Fruit fly (Drosophila melanogaster) whole organism, embryonic: Measurements from ENCODE around the gene Cyt-c1L.

ENCODE experiments used
- C15 ChIP-seq: fragments of 200-800 bp; sonication (Bioruptor generic); IDR thresholded peaks from 3 replicates; pipeline ENCODE4 v1.3.6; 2022; ENCODE audit warnings: missing biosample characterization, missing genetic modification characterization
- CG10274 ChIP-seq: fragments of 200-800 bp; sonication (Bioruptor generic); optimal IDR thresholded peaks from 3 replicates; lab custom pipeline; 2017; ENCODE audit warnings: missing biosample characterization, mild to moderate bottlenecking, missing genetic modification characterization
- CG10654 ChIP-seq: fragments of 200-800 bp; sonication (Bioruptor generic); optimal IDR thresholded peaks from 2 replicates; lab custom pipeline; 2016; ENCODE audit warnings: missing biosample characterization, missing genetic modification characterization
- CG10959 ChIP-seq: fragments of 200-800 bp; sonication (Bioruptor generic); IDR thresholded peaks from 2 replicates; pipeline ENCODE4 v1.3.6; 2022; ENCODE audit warnings: missing biosample characterization, missing genetic modification characterization
- CG11696 ChIP-seq: fragments of 200-800 bp; sonication (Bioruptor generic); IDR thresholded peaks from 2 replicates; pipeline ENCODE4 v1.3.6; 2022; ENCODE audit warnings: missing biosample characterization, missing genetic modification characterization
- CG13123 ChIP-seq: fragments of 200-800 bp; sonication (Bioruptor generic); optimal IDR thresholded peaks from 2 replicates; lab custom pipeline; 2016; ENCODE audit warnings: missing biosample characterization, missing genetic modification characterization
- CG14050 ChIP-seq: fragments of 200-800 bp; sonication (Bioruptor generic); IDR thresholded peaks from 3 replicates; pipeline ENCODE4 v1.3.6; 2022; ENCODE audit warnings: missing biosample characterization, missing genetic modification characterization
- CG15269 ChIP-seq: fragments of 200-800 bp; sonication (Bioruptor generic); optimal IDR thresholded peaks from 2 replicates; lab custom pipeline; 2018; ENCODE audit warnings: missing biosample characterization, mild to moderate bottlenecking, missing genetic modification characterization, moderate library complexity
- CG17612 ChIP-seq: fragments of 200-800 bp; sonication (Bioruptor generic); IDR thresholded peaks from 2 replicates; pipeline ENCODE4 v1.3.6; 2022; ENCODE audit warnings: missing biosample characterization, missing genetic modification characterization
- CG17829 ChIP-seq: fragments of 200-800 bp; optimal IDR thresholded peaks from 2 replicates; lab custom pipeline; 2019; ENCODE audit warnings: missing biosample characterization, mild to moderate bottlenecking, missing genetic modification characterization, moderate library complexity
- CG17912 ChIP-seq: fragments of 200-800 bp; sonication (Bioruptor generic); optimal IDR thresholded peaks from 2 replicates; lab custom pipeline; 2018; ENCODE audit warnings: missing biosample characterization, mild to moderate bottlenecking, missing genetic modification characterization
- CG2129 ChIP-seq: fragments of 200-800 bp; sonication (Bioruptor generic); IDR thresholded peaks from 2 replicates; pipeline ENCODE4 v1.3.6; 2022; ENCODE audit warnings: missing biosample characterization, missing genetic modification characterization; ENCODE audit not compliant: partially characterized antibody
- CG43689 ChIP-seq: fragments of 200-800 bp; sonication (Bioruptor generic); IDR thresholded peaks from 2 replicates; pipeline ENCODE4 v1.3.6; 2022; ENCODE audit warnings: missing biosample characterization, missing genetic modification characterization
- CG5245 ChIP-seq: fragments of 200-800 bp; sonication (Bioruptor generic); optimal IDR thresholded peaks from 3 replicates; lab custom pipeline; 2016; ENCODE audit warnings: missing biosample characterization, missing genetic modification characterization
- CG6654 ChIP-seq: fragments of 200-800 bp; sonication (Bioruptor generic); optimal IDR thresholded peaks from 2 replicates; lab custom pipeline; 2017; ENCODE audit warnings: missing biosample characterization, mild to moderate bottlenecking, missing genetic modification characterization
- CG7271 ChIP-seq: fragments of 200-800 bp; sonication (Bioruptor generic); optimal IDR thresholded peaks from 2 replicates; lab custom pipeline; 2018; ENCODE audit warnings: missing biosample characterization, mild to moderate bottlenecking, missing genetic modification characterization, moderate library complexity
- CG7928 ChIP-seq: fragments of 200-800 bp; sonication (Bioruptor generic); optimal IDR thresholded peaks from 2 replicates; lab custom pipeline; 2017; ENCODE audit warnings: missing biosample characterization, mild to moderate bottlenecking, missing genetic modification characterization
- CG8388 ChIP-seq: fragments of 200-800 bp; sonication (Bioruptor generic); optimal IDR thresholded peaks from 2 replicates; lab custom pipeline; 2019; ENCODE audit warnings: missing biosample characterization, mild to moderate bottlenecking, missing genetic modification characterization, moderate library complexity
- CG8924 ChIP-seq: fragments of 200-800 bp; optimal IDR thresholded peaks from 3 replicates; lab custom pipeline; 2019; ENCODE audit warnings: missing biosample characterization, mild to moderate bottlenecking, missing genetic modification characterization, moderate library complexity
- CG9727 ChIP-seq: fragments of 200-800 bp; sonication (Bioruptor generic); optimal IDR thresholded peaks from 3 replicates; lab custom pipeline; 2017; ENCODE audit warnings: missing biosample characterization, mild to moderate bottlenecking, missing genetic modification characterization
- CG9932 ChIP-seq: fragments of 200-800 bp; sonication (Bioruptor generic); IDR thresholded peaks from 2 replicates; pipeline ENCODE4 v1.3.6; 2022; ENCODE audit warnings: missing biosample characterization, missing genetic modification characterization
- Chrac-16 ChIP-seq: fragments of 200-800 bp; sonication (Bioruptor generic); optimal IDR thresholded peaks from 3 replicates; lab custom pipeline; 2016; ENCODE audit warnings: missing biosample characterization, missing genetic modification characterization
- Dbx ChIP-seq: fragments of 200-800 bp; sonication (Bioruptor generic); IDR thresholded peaks from 3 replicates; pipeline ENCODE4 v1.3.6; 2022; ENCODE audit warnings: missing biosample characterization, missing genetic modification characterization
- Doc3 ChIP-seq: fragments of 200-800 bp; sonication (Bioruptor generic); IDR thresholded peaks from 3 replicates; pipeline ENCODE4 v1.3.6; 2022; ENCODE audit warnings: missing biosample characterization, missing genetic modification characterization; ENCODE audit not compliant: partially characterized antibody
- Drgx ChIP-seq: fragments of 200-800 bp; sonication (Bioruptor generic); IDR thresholded peaks from 2 replicates; pipeline ENCODE4 v1.3.6; 2022; ENCODE audit warnings: missing biosample characterization, missing genetic modification characterization
- E2f2 ChIP-seq: fragments of 200-800 bp; sonication (Bioruptor generic); IDR thresholded peaks from 2 replicates; pipeline ENCODE4 v1.3.6; 2022; ENCODE audit warnings: missing biosample characterization, missing genetic modification characterization
- Ets97D ChIP-seq: fragments of 200-800 bp; sonication (Bioruptor generic); optimal IDR thresholded peaks from 3 replicates; lab custom pipeline; 2016; ENCODE audit warnings: missing biosample characterization, missing genetic modification characterization
- Hr51 ChIP-seq, 2 experiments: fragments of 200-800 bp; sonication (Bioruptor generic); optimal IDR thresholded peaks; 2 replicates in 1 of 2; 3 replicates in 1 of 2; lab custom pipeline; 2016 to 2018; ENCODE audit warnings: missing biosample characterization in 2 of 2, missing genetic modification characterization in 2 of 2, mild to moderate bottlenecking in 1 of 2, moderate library complexity in 1 of 2
- MBD-R2 ChIP-seq: fragments of 200-800 bp; sonication (Bioruptor generic); IDR thresholded peaks from 2 replicates; pipeline ENCODE4 v1.3.6; 2022; ENCODE audit warnings: missing biosample characterization, missing genetic modification characterization
- Poxn ChIP-seq: fragments of 200-800 bp; sonication (Bioruptor generic); IDR thresholded peaks from 2 replicates; pipeline ENCODE4 v1.3.6; 2022; ENCODE audit warnings: missing biosample characterization, missing genetic modification characterization
- Rfx ChIP-seq: fragments of 200-800 bp; sonication (Bioruptor generic); IDR thresholded peaks from 2 replicates; pipeline ENCODE4 v1.3.6; 2022; ENCODE audit warnings: missing biosample characterization, missing genetic modification characterization
- Ssrp ChIP-seq: fragments of 200-800 bp; sonication (Bioruptor generic); optimal IDR thresholded peaks from 2 replicates; lab custom pipeline; 2018; ENCODE audit warnings: missing biosample characterization, mild to moderate bottlenecking, missing genetic modification characterization, moderate library complexity
- Tbp ChIP-seq: fragments of >200 bp; optimal IDR thresholded peaks from 2 replicates; lab custom pipeline; 2018; ENCODE audit warnings: missing biosample characterization, missing genetic modification characterization
- caup ChIP-seq: fragments of 200-800 bp; sonication (Bioruptor generic); optimal IDR thresholded peaks from 3 replicates; lab custom pipeline; 2017; ENCODE audit warnings: missing biosample characterization, mild to moderate bottlenecking, missing genetic modification characterization, moderate library complexity; ENCODE audit not compliant: severe bottlenecking
- cg ChIP-seq: fragments of 200-800 bp; sonication (Bioruptor generic); optimal IDR thresholded peaks from 3 replicates; lab custom pipeline; 2019; ENCODE audit warnings: missing biosample characterization, mild to moderate bottlenecking, missing genetic modification characterization, moderate library complexity
- corto ChIP-seq: fragments of 200-800 bp; sonication (Bioruptor generic); optimal IDR thresholded peaks from 2 replicates; lab custom pipeline; 2016; ENCODE audit warnings: missing biosample characterization, mild to moderate bottlenecking, missing genetic modification characterization, moderate library complexity
- crol ChIP-seq: fragments of 200-800 bp; sonication (Bioruptor generic); IDR thresholded peaks from 2 replicates; pipeline ENCODE4 v1.3.6; 2022; ENCODE audit warnings: missing biosample characterization, missing genetic modification characterization
- gce ChIP-seq: fragments of 200-800 bp; sonication (Bioruptor generic); IDR thresholded peaks from 3 replicates; pipeline ENCODE4 v1.3.6; 2022; ENCODE audit warnings: missing biosample characterization, missing genetic modification characterization
- gem ChIP-seq: fragments of 200-800 bp; sonication (Bioruptor generic); optimal IDR thresholded peaks from 2 replicates; lab custom pipeline; 2019; ENCODE audit warnings: missing biosample characterization, mild to moderate bottlenecking, missing genetic modification characterization, moderate library complexity
- h ChIP-seq: fragments of >200 bp; optimal IDR thresholded peaks from 2 replicates; lab custom pipeline; 2017
- nau ChIP-seq: fragments of 200-800 bp; sonication (Bioruptor generic); optimal IDR thresholded peaks from 3 replicates; lab custom pipeline; 2017; ENCODE audit warnings: missing biosample characterization, mild to moderate bottlenecking, missing genetic modification characterization, missing genetic modification reagents
- nmo ChIP-seq: fragments of 200-800 bp; sonication (Bioruptor generic); optimal IDR thresholded peaks from 2 replicates; lab custom pipeline; 2018; ENCODE audit warnings: missing biosample characterization, mild to moderate bottlenecking, missing genetic modification characterization, moderate library complexity
- oc ChIP-seq: fragments of 200-800 bp; sonication (Bioruptor generic); optimal IDR thresholded peaks from 2 replicates; lab custom pipeline; 2018; ENCODE audit warnings: missing biosample characterization, mild to moderate bottlenecking, missing genetic modification characterization, moderate library complexity
- pum ChIP-seq: fragments of 200-800 bp; sonication (Bioruptor generic); optimal IDR thresholded peaks from 2 replicates; lab custom pipeline; 2016; ENCODE audit warnings: missing biosample characterization, missing genetic modification characterization
- slou ChIP-seq: fragments of 200-800 bp; sonication (Bioruptor generic); optimal IDR thresholded peaks from 3 replicates; lab custom pipeline; 2016; ENCODE audit warnings: missing biosample characterization, missing genetic modification characterization
- tin ChIP-seq: fragments of 200-800 bp; sonication (Bioruptor generic); optimal IDR thresholded peaks from 3 replicates; lab custom pipeline; 2016; ENCODE audit warnings: missing biosample characterization, missing genetic modification characterization
- vvl ChIP-seq: fragments of 200-800 bp; sonication (Bioruptor generic); IDR thresholded peaks from 2 replicates; pipeline ENCODE4 v1.3.6; 2022; ENCODE audit warnings: missing biosample characterization, missing genetic modification characterization
- wor ChIP-seq: fragments of 200-800 bp; sonication (Bioruptor generic); IDR thresholded peaks from 2 replicates; pipeline ENCODE4 v1.3.6; 2022; ENCODE audit warnings: missing biosample characterization, missing genetic modification characterization
- zen2 ChIP-seq: fragments of 200-800 bp; sonication (Bioruptor generic); IDR thresholded peaks from 3 replicates; pipeline ENCODE4 v1.3.6; 2022; ENCODE audit warnings: missing biosample characterization, missing genetic modification characterization; ENCODE audit not compliant: partially characterized antibody

Cyt-c1L gene

dm6 chr3R:29157418-29158398 lies 46.2 kb downstream of the Cyt-c1L start, which contains the start of gene rdog (continued):
- peak; percentile 42 for TF ChIP-seq MBD-R2
- peak; percentile 85 for TF ChIP-seq tin (GFP tag; lab: Kevin White, UChicago)
- TF ChIP-seq CG17612 (GFP tag; lab: Robert Waterston, UW), result no peak
- peak; percentile 83 for TF ChIP-seq pum (GFP tag; lab: Kevin White, UChicago)
- peak; percentile 57 for TF ChIP-seq CG13123
- TF ChIP-seq Rfx (GFP tag; lab: Robert Waterston, UW), result peak; percentile 74
- no peak for TF ChIP-seq cg (GFP tag; lab: Kevin White, UChicago)
- TF ChIP-seq Tbp (GFP tag; lab: Kevin White, UChicago), result no peak
- no peak for TF ChIP-seq CG7271 (tag; lab: Kevin White, UChicago)
- peak; percentile 56 for TF ChIP-seq CG9932 (GFP tag; lab: Robert Waterston, UW)
- peak; percentile 81 for TF ChIP-seq CG15269 (tag; lab: Kevin White, UChicago)
- TF ChIP-seq nau (GFP tag; lab: Kevin White, UChicago), result peak; percentile 75
- TF ChIP-seq CG7928 (GFP tag; lab: Kevin White, UChicago), result peak; percentile 30
- no peak; the same call in 1 of the 2 replicates for TF ChIP-seq Drgx (GFP tag; lab: Robert Waterston, UW)
- peak; percentile 86 for TF ChIP-seq gem (tag; lab: Kevin White, UChicago)
- no peak for TF ChIP-seq C15 (GFP tag; lab: Robert Waterston, UW)
- no peak for TF ChIP-seq corto
- TF ChIP-seq Dbx (GFP tag; lab: Robert Waterston, UW), result peak; percentile 43; the same call in 1 of the 3 replicates
- TF ChIP-seq gce (GFP tag; lab: Robert Waterston, UW), result no peak
- TF ChIP-seq CG10274 (GFP tag; lab: Kevin White, UChicago), result peak; percentile 46
- no peak for TF ChIP-seq CG43689
- peak; percentile 43; the same call in 1 of the 2 replicates for TF ChIP-seq E2f2 (GFP tag; lab: Robert Waterston, UW)
- TF ChIP-seq Ets97D (GFP tag; lab: Kevin White, UChicago), result peak; percentile 39
- no peak for TF ChIP-seq CG2129 (GFP tag; lab: Robert Waterston, UW)
- TF ChIP-seq CG10654 (GFP tag; lab: Kevin White, UChicago), result peak; percentile 70
- TF ChIP-seq CG14050 (GFP tag; lab: Robert Waterston, UW), result peak; percentile 41; the same call in 1 of the 3 replicates
- TF ChIP-seq CG17829 (tag; lab: Kevin White, UChicago), result peak; percentile 84
- no peak for TF ChIP-seq CG10959 (GFP tag; lab: Robert Waterston, UW)
- TF ChIP-seq CG8388, result peak; percentile 73
- TF ChIP-seq CG9727 (GFP tag; lab: Kevin White, UChicago), result peak; percentile 89
- TF ChIP-seq Chrac-16 (GFP tag; lab: Kevin White, UChicago), result peak; percentile 84
- TF ChIP-seq CG8924 (tag; lab: Kevin White, UChicago), result peak; percentile 79
- no peak for TF ChIP-seq CG11696 (GFP tag; lab: Robert Waterston, UW)
- peak; percentile 6 for TF ChIP-seq slou (GFP tag; lab: Kevin White, UChicago)
- no peak for TF ChIP-seq zen2 (GFP tag; lab: Robert Waterston, UW)
- no peak for TF ChIP-seq nmo
- TF ChIP-seq crol (GFP tag; lab: Robert Waterston, UW), result no peak
- peak; percentile 72 to 80 for TF ChIP-seq Hr51 (GFP tag; optimal IDR thresholded peaks at IDR 0.05; lab: Kevin White, UChicago)
- TF ChIP-seq CG5245, result peak; percentile 57
- peak; percentile 56; the same call in 1 of the 2 replicates for TF ChIP-seq vvl (GFP tag; lab: Robert Waterston, UW)
- TF ChIP-seq Doc3 (GFP tag; lab: Robert Waterston, UW), result no peak
- TF ChIP-seq Poxn (GFP tag; lab: Robert Waterston, UW), result no peak
- no peak for TF ChIP-seq h (lab: Kevin White, UChicago)
- TF ChIP-seq oc (tag; lab: Kevin White, UChicago), result peak; percentile 25
- no peak; the same call in 1 of the 2 replicates for TF ChIP-seq wor (GFP tag; lab: Robert Waterston, UW)
- TF ChIP-seq caup (GFP tag; lab: Kevin White, UChicago), result peak; percentile 75
- TF ChIP-seq CG6654 (GFP tag; lab: Kevin White, UChicago), result peak; percentile 36
- TF ChIP-seq CG17912 (GFP tag; lab: Kevin White, UChicago), result no peak
- TF ChIP-seq Ssrp (tag; lab: Kevin White, UChicago), result peak; percentile 85
